Fruit fly (Drosophila melanogaster): Measurements from ENCODE around the gene Pect.
A peak's percentile ranks its signal among the peaks of the same experiment; 100 is the strongest.

The Pect gene

dm6 chr2L:13176701-13177249, 26.8 kb upstream of the Pect start, which contains the start of the genes Sfmbt and CG5439 (continued):
- TF ChIP-seq aop (GFP tag; IDR thresholded peaks at IDR 0.05) (no peak), dati (GFP tag; IDR thresholded peaks at IDR 0.05) (no peak), toy (GFP tag; IDR thresholded peaks at IDR 0.05) (no peak), lilli (GFP tag; optimal IDR thresholded peaks at IDR 0.05) (peak; percentile 91), CG17359 (tag; optimal IDR thresholded peaks at IDR 0.05) (no peak), unpg (GFP tag; optimal IDR thresholded peaks at IDR 0.05) (no peak), CG8924 (tag; optimal IDR thresholded peaks at IDR 0.05) (peak; percentile 80), CG16779 (GFP tag; IDR thresholded peaks at IDR 0.05) (peak; percentile 61; the same call in 1 of the 2 replicates), Fer2 (tag; optimal IDR thresholded peaks at IDR 0.05) (peak; percentile 57), gcm (GFP tag; optimal IDR thresholded peaks at IDR 0.05) (no peak), Asciz (GFP tag; optimal IDR thresholded peaks at IDR 0.05) (no peak), CG5245 (GFP tag; optimal IDR thresholded peaks at IDR 0.05) (peak; percentile 55), CG11456 (GFP tag; IDR thresholded peaks at IDR 0.05) (peak; percentile 81), nerfin-1 (tag; optimal IDR thresholded peaks at IDR 0.05) (peak; percentile 60), CG13287 (GFP tag; IDR thresholded peaks at IDR 0.05; ENCODE audit: partially characterized antibody) (peak; percentile 33; the same call in 1 of the 2 replicates), Fer3 (tag; optimal IDR thresholded peaks at IDR 0.05) (no peak), Hmr (GFP tag; optimal IDR thresholded peaks at IDR 0.05) (no peak), pzg (GFP tag; optimal IDR thresholded peaks at IDR 0.05) (peak; percentile 89), Hr39 (optimal IDR thresholded peaks at IDR 0.05) (no peak), Xbp1 (GFP tag; optimal IDR thresholded peaks at IDR 0.05) (peak; percentile 87), CG6689 (GFP tag; IDR thresholded peaks at IDR 0.05) (peak; percentile 66), kay (GFP tag; optimal IDR thresholded peaks at IDR 0.05) (peak; percentile 91), CG3065 (GFP tag; optimal IDR thresholded peaks at IDR 0.05) (peak; percentile 74), bab2 (GFP tag; optimal IDR thresholded peaks at IDR 0.05) (peak; percentile 82), ab (GFP tag; optimal IDR thresholded peaks at IDR 0.05) (peak; percentile 54), CG5180 (GFP tag; optimal IDR thresholded peaks at IDR 0.05) (no peak), Max (GFP tag; optimal IDR thresholded peaks at IDR 0.05) (peak; percentile 82), cato (GFP tag; optimal IDR thresholded peaks at IDR 0.05; ENCODE audit: borderline replicate concordance) (peak; percentile 65), CG18619 (GFP tag; optimal IDR thresholded peaks at IDR 0.05) (peak; percentile 75), vvl (GFP tag; IDR thresholded peaks at IDR 0.05) (peak; percentile 31; the same call in 1 of the 2 replicates), tap (tag; optimal IDR thresholded peaks at IDR 0.05) (no peak), pho (GFP tag; optimal IDR thresholded peaks at IDR 0.05) (peak; percentile 88), CG43689 (GFP tag; IDR thresholded peaks at IDR 0.05) (no peak), phol (tag; optimal IDR thresholded peaks at IDR 0.05) (peak; percentile 84), CG1647 (GFP tag; optimal IDR thresholded peaks at IDR 0.05) (peak; percentile 50), Neu2 (GFP tag; optimal IDR thresholded peaks at IDR 0.05; ENCODE audit: borderline replicate concordance) (no peak), Optix (GFP tag; IDR thresholded peaks at IDR 0.05) (0 out of 3 replicates have a peak, but pooled peaks have one; percentile 26), D (optimal IDR thresholded peaks at IDR 0.05) (no peak), D (GFP tag; optimal IDR thresholded peaks at IDR 0.05) (peak; percentile 49), MESR4 (GFP tag; optimal IDR thresholded peaks at IDR 0.05) (no peak), Xrp1 (GFP tag; IDR thresholded peaks at IDR 0.05) (peak; percentile 66), her (GFP tag; optimal IDR thresholded peaks at IDR 0.05) (peak; percentile 70), CG15479 (GFP tag; optimal IDR thresholded peaks at IDR 0.05) (peak; percentile 97), wdn (GFP tag; IDR thresholded peaks at IDR 0.05) (0 out of 2 replicates have a peak, but pooled peaks have one; percentile 38), CG18599 (GFP tag; optimal IDR thresholded peaks at IDR 0.05) (no peak), Fer1 (GFP tag; optimal IDR thresholded peaks at IDR 0.05) (peak; percentile 73), CG10654 (GFP tag; optimal IDR thresholded peaks at IDR 0.05) (peak; percentile 67), CkIIα-i1 (GFP tag; IDR thresholded peaks at IDR 0.05) (no peak), CG12659 (GFP tag; optimal IDR thresholded peaks at IDR 0.05) (peak; percentile 94), Hand (GFP tag; optimal IDR thresholded peaks at IDR 0.05) (no peak)

Measured in whole organism, embryonic.